Fruit fly (Drosophila melanogaster) whole organism, embryonic: ENCODE measurements around the gene Vm32E.

Source experiments
- Awh ChIP-seq: fragments of 200-800 bp; sonication (Bioruptor generic); IDR thresholded peaks from 2 replicates; pipeline ENCODE4, ENCODE4 v1.3.6; 2022; ENCODE audit warnings: missing biosample characterization, missing genetic modification characterization
- Blimp-1 ChIP-seq: fragments of 200-800 bp; sonication (Bioruptor generic); optimal IDR thresholded peaks from 3 replicates; lab custom pipeline; 2018; ENCODE audit warnings: missing biosample characterization, missing genetic modification characterization, mild to moderate bottlenecking, moderate library complexity, missing genetic modification reagents
- CG10979 ChIP-seq: fragments of 200-800 bp; sonication (Bioruptor generic); optimal IDR thresholded peaks from 2 replicates; lab custom pipeline; 2018; ENCODE audit warnings: missing biosample characterization, mild to moderate bottlenecking, missing genetic modification characterization, moderate library complexity
- CG13424 ChIP-seq: fragments of 200-800 bp; sonication (Bioruptor generic); optimal IDR thresholded peaks from 2 replicates; lab custom pipeline; 2019; ENCODE audit warnings: missing biosample characterization, mild to moderate bottlenecking, missing genetic modification characterization, moderate library complexity
- CG13624 ChIP-seq: fragments of 200-800 bp; sonication (Bioruptor generic); optimal IDR thresholded peaks from 2 replicates; lab custom pipeline; 2016; ENCODE audit warnings: missing biosample characterization, missing genetic modification characterization
- CG14860 ChIP-seq: fragments of 200-800 bp; sonication (Bioruptor generic); IDR thresholded peaks from 3 replicates; pipeline ENCODE4 v1.3.6; 2022; ENCODE audit warnings: missing biosample characterization, missing genetic modification characterization; ENCODE audit not compliant: partially characterized antibody
- CG15073 ChIP-seq: fragments of 200-800 bp; sonication (Bioruptor generic); optimal IDR thresholded peaks from 2 replicates; lab custom pipeline; 2016; ENCODE audit warnings: missing biosample characterization, missing genetic modification characterization
- CG1603 ChIP-seq: fragments of 200-800 bp; sonication (Bioruptor generic); optimal IDR thresholded peaks from 2 replicates; lab custom pipeline; 2019; ENCODE audit warnings: missing biosample characterization, mild to moderate bottlenecking, missing genetic modification characterization, moderate library complexity
- CG17186 ChIP-seq: fragments of 200-800 bp; sonication (Bioruptor generic); optimal IDR thresholded peaks from 3 replicates; lab custom pipeline; 2017; ENCODE audit warnings: missing biosample characterization, missing genetic modification reagents, missing genetic modification characterization
- CG17829 ChIP-seq: fragments of 200-800 bp; optimal IDR thresholded peaks from 2 replicates; lab custom pipeline; 2019; ENCODE audit warnings: missing biosample characterization, mild to moderate bottlenecking, missing genetic modification characterization, moderate library complexity
- CG17912 ChIP-seq: fragments of 200-800 bp; sonication (Bioruptor generic); optimal IDR thresholded peaks from 2 replicates; lab custom pipeline; 2018; ENCODE audit warnings: missing biosample characterization, mild to moderate bottlenecking, missing genetic modification characterization
- CG18599 ChIP-seq: fragments of 200-800 bp; sonication (Bioruptor generic); optimal IDR thresholded peaks from 3 replicates; lab custom pipeline; 2017; ENCODE audit warnings: missing biosample characterization, missing genetic modification characterization, mild to moderate bottlenecking, moderate library complexity, missing genetic modification reagents
- CG33213 ChIP-seq: fragments of 200-800 bp; sonication (Bioruptor generic); optimal IDR thresholded peaks from 3 replicates; lab custom pipeline; 2016; ENCODE audit warnings: missing biosample characterization, missing genetic modification characterization
- CG4328 ChIP-seq: fragments of 200-800 bp; sonication (Bioruptor generic); optimal IDR thresholded peaks from 3 replicates; lab custom pipeline; 2017; ENCODE audit warnings: missing biosample characterization, missing genetic modification reagents, missing genetic modification characterization
- CG4617 ChIP-seq: fragments of 200-800 bp; sonication (Bioruptor generic); optimal IDR thresholded peaks from 3 replicates; lab custom pipeline; 2016; ENCODE audit warnings: missing biosample characterization, missing genetic modification characterization, borderline replicate concordance
- CG5953 ChIP-seq: fragments of 200-800 bp; sonication (Bioruptor generic); IDR thresholded peaks from 2 replicates; pipeline ENCODE4 v1.3.6; 2022; ENCODE audit warnings: missing biosample characterization, missing genetic modification characterization
- CG8281 ChIP-seq: fragments of 200-800 bp; sonication (Bioruptor generic); optimal IDR thresholded peaks from 2 replicates; lab custom pipeline; 2018; ENCODE audit warnings: missing biosample characterization, mild to moderate bottlenecking, missing genetic modification characterization, moderate library complexity
- CG8290 ChIP-seq, 3 experiments: fragments of 200-800 bp; sonication (Bioruptor generic); optimal IDR thresholded peaks; 2 replicates each; lab custom pipeline; 2016 to 2019; ENCODE audit warnings: missing biosample characterization in 3 of 3, missing genetic modification characterization in 3 of 3, mild to moderate bottlenecking in 2 of 3, moderate library complexity in 1 of 3
- CG8359 ChIP-seq: fragments of 200-800 bp; sonication (Bioruptor generic); optimal IDR thresholded peaks from 2 replicates; lab custom pipeline; 2017; ENCODE audit warnings: missing biosample characterization, mild to moderate bottlenecking, missing genetic modification characterization, borderline replicate concordance
- CG8924 ChIP-seq: fragments of 200-800 bp; optimal IDR thresholded peaks from 3 replicates; lab custom pipeline; 2019; ENCODE audit warnings: missing biosample characterization, mild to moderate bottlenecking, missing genetic modification characterization, moderate library complexity
- CG9932 ChIP-seq: fragments of 200-800 bp; sonication (Bioruptor generic); IDR thresholded peaks from 2 replicates; pipeline ENCODE4 v1.3.6; 2022; ENCODE audit warnings: missing biosample characterization, missing genetic modification characterization
- CHES-1-like ChIP-seq: fragments of 200-800 bp; sonication (Bioruptor generic); optimal IDR thresholded peaks from 2 replicates; lab custom pipeline; 2016; ENCODE audit warnings: missing biosample characterization, missing genetic modification characterization
- D19B ChIP-seq: fragments of 200-800 bp; sonication (Bioruptor generic); optimal IDR thresholded peaks from 2 replicates; lab custom pipeline; 2017; ENCODE audit warnings: missing biosample characterization, mild to moderate bottlenecking, missing genetic modification characterization
- Dp ChIP-seq: fragments of 200-800 bp; sonication (Bioruptor generic); optimal IDR thresholded peaks from 2 replicates; lab custom pipeline; 2018; ENCODE audit warnings: missing biosample characterization, mild to moderate bottlenecking, missing genetic modification characterization, moderate library complexity
- Ets65A ChIP-seq: fragments of 200-800 bp; sonication (Bioruptor generic); peaks from one replicate; lab custom pipeline; 2016; ENCODE audit warnings: missing biosample characterization, missing genetic modification characterization
- HmgD ChIP-seq: fragments of 200-800 bp; sonication (Bioruptor generic); optimal IDR thresholded peaks from 3 replicates; lab custom pipeline; 2016; ENCODE audit warnings: missing biosample characterization, missing genetic modification characterization
- MTF-1 ChIP-seq: fragments of 200-800 bp; sonication (Bioruptor generic); optimal IDR thresholded peaks from 2 replicates; lab custom pipeline; 2018; ENCODE audit warnings: missing biosample characterization, mild to moderate bottlenecking, missing genetic modification characterization, borderline replicate concordance
- PHDP ChIP-seq: fragments of 200-800 bp; sonication (Bioruptor generic); optimal IDR thresholded peaks from 3 replicates; lab custom pipeline; 2018; ENCODE audit warnings: missing biosample characterization, mild to moderate bottlenecking, missing genetic modification characterization, moderate library complexity
- Six4 ChIP-seq: fragments of 200-800 bp; sonication (Bioruptor generic); optimal IDR thresholded peaks from 2 replicates; lab custom pipeline; 2016; ENCODE audit warnings: missing biosample characterization, missing genetic modification characterization
- Spps ChIP-seq: fragments of 200-800 bp; sonication (Bioruptor generic); optimal IDR thresholded peaks from 2 replicates; lab custom pipeline; 2018; ENCODE audit warnings: missing biosample characterization, mild to moderate bottlenecking, missing genetic modification characterization
- Ssrp ChIP-seq: fragments of 200-800 bp; sonication (Bioruptor generic); optimal IDR thresholded peaks from 2 replicates; lab custom pipeline; 2018; ENCODE audit warnings: missing biosample characterization, mild to moderate bottlenecking, missing genetic modification characterization, moderate library complexity
- abd-A ChIP-seq: fragments of 200-800 bp; sonication (Bioruptor generic); optimal IDR thresholded peaks from 3 replicates; lab custom pipeline; 2019; ENCODE audit warnings: missing biosample characterization, mild to moderate bottlenecking, missing genetic modification characterization, moderate library complexity
- crol ChIP-seq: fragments of 200-800 bp; sonication (Bioruptor generic); IDR thresholded peaks from 2 replicates; pipeline ENCODE4 v1.3.6; 2022; ENCODE audit warnings: missing biosample characterization, missing genetic modification characterization
- dati ChIP-seq: fragments of 200-800 bp; sonication (Bioruptor generic); IDR thresholded peaks from 2 replicates; pipeline ENCODE4 v1.3.6; 2022; ENCODE audit warnings: missing biosample characterization, missing genetic modification characterization
- fru ChIP-seq: fragments of >200 bp; optimal IDR thresholded peaks from 2 replicates; lab custom pipeline; 2017
- gcm ChIP-seq: fragments of 200-800 bp; sonication (Bioruptor generic); optimal IDR thresholded peaks from 2 replicates; lab custom pipeline; 2019; ENCODE audit warnings: missing biosample characterization, mild to moderate bottlenecking, missing genetic modification characterization, moderate library complexity
- hb ChIP-seq: fragments of 200-800 bp; sonication (Bioruptor generic); IDR thresholded peaks from 3 replicates; pipeline ENCODE4 v1.3.6; 2022; ENCODE audit warnings: missing biosample characterization, missing genetic modification characterization; ENCODE audit not compliant: partially characterized antibody
- kay ChIP-seq: fragments of 200-800 bp; sonication (Bioruptor generic); optimal IDR thresholded peaks from 2 replicates; lab custom pipeline; 2016; ENCODE audit warnings: missing biosample characterization, missing genetic modification characterization
- lov ChIP-seq, 2 experiments: fragments of 200-800 bp in 1 of 2; fragments of >200 bp in 1 of 2; sonication (Bioruptor generic) in 1 of 2; IDR thresholded peaks in 1 of 2; optimal IDR thresholded peaks in 1 of 2; 2 replicates in 1 of 2; 3 replicates in 1 of 2; pipeline versions ENCODE4 v1.3.6 to Lab custom; 2017 to 2022; ENCODE audit warnings: missing biosample characterization in 1 of 2, missing genetic modification characterization in 1 of 2
- mirr ChIP-seq: fragments of 200-800 bp; sonication (Bioruptor generic); optimal IDR thresholded peaks from 3 replicates; lab custom pipeline; 2018; ENCODE audit warnings: missing biosample characterization, mild to moderate bottlenecking, missing genetic modification characterization
- nerfin-1 ChIP-seq: fragments of 200-800 bp; sonication (Bioruptor generic); optimal IDR thresholded peaks from 3 replicates; lab custom pipeline; 2019; ENCODE audit warnings: missing biosample characterization, mild to moderate bottlenecking, missing genetic modification characterization, moderate library complexity
- onecut ChIP-seq: fragments of 200-800 bp; sonication (Bioruptor generic); IDR thresholded peaks from 2 replicates; pipeline ENCODE4 v1.3.6; 2022; ENCODE audit warnings: missing biosample characterization, missing genetic modification characterization
- peb ChIP-seq: fragments of 200-800 bp; sonication (Bioruptor generic); IDR thresholded peaks from 2 replicates; pipeline ENCODE4 v1.3.6; 2022; ENCODE audit warnings: missing biosample characterization, missing genetic modification characterization
- pnt ChIP-seq: fragments of 200-800 bp; sonication (Bioruptor generic); optimal IDR thresholded peaks from 3 replicates; lab custom pipeline; 2016; ENCODE audit warnings: missing biosample characterization, missing genetic modification characterization
- rib ChIP-seq: fragments of 200-800 bp; sonication (Bioruptor generic); IDR thresholded peaks from 2 replicates; pipeline ENCODE4 v1.3.6; 2022; ENCODE audit warnings: missing biosample characterization, missing genetic modification characterization
- salm ChIP-seq: fragments of 200-800 bp; sonication (Bioruptor generic); optimal IDR thresholded peaks from 2 replicates; lab custom pipeline; 2018; ENCODE audit warnings: missing biosample characterization, mild to moderate bottlenecking, missing genetic modification characterization
- shn ChIP-seq: fragments of 200-800 bp; sonication (Bioruptor generic); optimal IDR thresholded peaks from 3 replicates; lab custom pipeline; 2016; ENCODE audit warnings: missing biosample characterization, missing genetic modification characterization
- sr ChIP-seq: fragments of 200-800 bp; sonication (Bioruptor generic); IDR thresholded peaks from 3 replicates; pipeline ENCODE4 v1.3.6; 2022; ENCODE audit warnings: missing biosample characterization, missing genetic modification characterization
- tin ChIP-seq: fragments of 200-800 bp; sonication (Bioruptor generic); optimal IDR thresholded peaks from 3 replicates; lab custom pipeline; 2016; ENCODE audit warnings: missing biosample characterization, missing genetic modification characterization
- tio ChIP-seq: fragments of 200-800 bp; sonication (Bioruptor generic); optimal IDR thresholded peaks from 2 replicates; lab custom pipeline; 2017; ENCODE audit warnings: missing biosample characterization, missing genetic modification characterization, inconsistent platforms

The Vm32E gene

DNA sequence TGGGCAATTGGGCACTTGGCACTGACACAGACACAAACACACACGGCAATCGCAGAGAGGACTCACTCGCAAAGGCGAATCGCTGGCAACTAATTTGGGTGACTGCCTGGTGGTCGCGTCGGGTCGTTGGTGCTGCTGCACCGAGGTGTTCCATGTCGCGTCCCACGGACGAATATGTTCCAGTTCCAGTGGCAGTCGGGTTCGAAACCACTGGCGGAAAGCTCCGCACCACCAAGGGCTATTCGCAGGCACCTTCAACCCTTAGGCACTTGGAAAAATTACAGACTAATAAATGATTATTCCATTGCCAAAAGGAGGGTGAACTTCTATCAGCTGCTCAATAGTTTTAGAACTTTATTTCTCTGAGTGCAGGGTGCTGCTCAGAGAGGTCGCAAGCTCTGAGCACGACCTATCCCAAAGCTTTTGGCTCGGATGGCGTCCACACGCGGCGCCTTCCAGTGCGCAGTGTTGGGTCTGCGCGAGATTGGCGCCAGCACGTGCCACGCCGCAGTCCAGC, 32.1 kb upstream of the Vm32E start, which contains the start of gene Ca-beta (continued):
- TF ChIP-seq CG9932 (GFP tag; lab: Robert Waterston, UW) (peak; percentile 77), Ssrp (tag; lab: Kevin White, UChicago) (no peak), nerfin-1 (no peak), CG17829 (tag; lab: Kevin White, UChicago) (no peak), tin (peak; percentile 17), CG18599 (GFP tag; lab: Kevin White, UChicago) (peak; percentile 93), CG8359 (GFP tag; lab: Kevin White, UChicago) (no peak), salm (tag; lab: Kevin White, UChicago) (no peak), hb (GFP tag; lab: Robert Waterston, UW) (0 out of 3 replicates have a peak, but pooled peaks have one; percentile 48), abd-A (tag; lab: Kevin White, UChicago) (peak; percentile 49), peb (GFP tag; lab: Robert Waterston, UW) (no peak), CG15073 (GFP tag; lab: Kevin White, UChicago) (no peak), pnt (GFP tag; lab: Kevin White, UChicago) (no peak), Dp (GFP tag; lab: Kevin White, UChicago) (no peak), shn (GFP tag; lab: Kevin White, UChicago) (peak; percentile 8), Awh (GFP tag; lab: Robert Waterston, UW) (no peak), tio (GFP tag; lab: Kevin White, UChicago) (no peak), rib (GFP tag; lab: Robert Waterston, UW) (no peak), Spps (no peak), CG10979 (tag; lab: Kevin White, UChicago) (no peak), onecut (GFP tag; lab: Robert Waterston, UW) (peak; percentile 47), CG8924 (tag; lab: Kevin White, UChicago) (peak; percentile 21), D19B (GFP tag; lab: Kevin White, UChicago) (no peak), PHDP (peak; percentile 17), CG4617 (GFP tag; lab: Kevin White, UChicago) (no peak), CG33213 (GFP tag; lab: Kevin White, UChicago) (no peak), CG13624 (GFP tag; lab: Kevin White, UChicago) (peak; percentile 49), mirr (no peak), CG8281 (tag; lab: Kevin White, UChicago) (no peak), lov (optimal IDR thresholded peaks at IDR 0.05; lab: Kevin White, UChicago) (no peak), lov (GFP tag; IDR thresholded peaks at IDR 0.05; lab: Robert Waterston, UW) (no peak), CHES-1-like (peak; percentile 27), CG17186 (GFP tag; lab: Kevin White, UChicago) (no peak), HmgD (no peak), gcm (no peak), sr (GFP tag; lab: Robert Waterston, UW) (no peak), kay (GFP tag; lab: Kevin White, UChicago) (no peak), CG17912 (GFP tag; lab: Kevin White, UChicago) (no peak), CG5953 (no peak), Blimp-1 (GFP tag; lab: Kevin White, UChicago) (no peak), crol (GFP tag; lab: Robert Waterston, UW) (no peak), fru (no peak), CG13424 (tag; lab: Kevin White, UChicago) (peak; percentile 45), CG14860 (GFP tag; lab: Robert Waterston, UW) (no peak), Ets65A (GFP tag; lab: Kevin White, UChicago) (peak; percentile 79), MTF-1 (GFP tag; lab: Kevin White, UChicago) (no peak), CG1603 (tag; lab: Kevin White, UChicago) (peak; percentile 30), dati (GFP tag; lab: Robert Waterston, UW) (no peak), Six4 (GFP tag; lab: Kevin White, UChicago) (no peak), CG8290 (GFP tag; optimal IDR thresholded peaks at IDR 0.05; lab: Kevin White, UChicago) (no peak), CG8290 (tag; optimal IDR thresholded peaks at IDR 0.05; lab: Kevin White, UChicago) (peak in 1 of 2 experiments; percentile 86), CG4328 (GFP tag; lab: Kevin White, UChicago) (no peak)
